Worm (Caenorhabditis elegans) whole organism, L4 larva: ENCODE measurements around the gene col-43.

Experiments
- F26F4.8 ChIP-seq: fragments of 200-800 bp; sonication (Bioruptor generic); conservative IDR thresholded peaks from 2 replicates; pipeline ENCODE4 v1.3.6; 2022; ENCODE audit warnings: missing genetic modification characterization, missing compliant biosample characterization
- F49E8.2 ChIP-seq: sonication (generic microtip); optimal IDR thresholded peaks from 2 replicates; lab custom pipeline; 2016; ENCODE audit warnings: missing compliant biosample characterization, mild to moderate bottlenecking, missing genetic modification characterization, borderline replicate concordance
- ZK546.5 ChIP-seq, 2 experiments: sonication (generic microtip); optimal IDR thresholded peaks; 2 replicates each; lab custom pipeline; 2017; ENCODE audit warnings: missing biosample characterization in 2 of 2, missing genetic modification characterization in 2 of 2
- attf-4 ChIP-seq: sonication (generic microtip); optimal IDR thresholded peaks from 3 replicates; lab custom pipeline; 2017; ENCODE audit warnings: missing biosample characterization, missing genetic modification characterization
- ceh-20 ChIP-seq: fragments of 200-800 bp; sonication (Bioruptor generic); IDR thresholded peaks from 2 replicates; pipeline ENCODE4 v1.3.6; 2022; ENCODE audit warnings: missing genetic modification reagents, missing genetic modification characterization, missing compliant biosample characterization
- ceh-32 ChIP-seq: sonication (generic microtip); optimal IDR thresholded peaks from 2 replicates; lab custom pipeline; 2016; ENCODE audit warnings: mild to moderate bottlenecking, missing genetic modification characterization, missing compliant biosample characterization; ENCODE audit not compliant: poor library complexity
- daf-16 ChIP-seq, 3 experiments: sonication (generic microtip); optimal IDR thresholded peaks; 2 replicates each; lab custom pipeline; 2016 to 2017; ENCODE audit warnings: missing genetic modification characterization in 3 of 3, missing genetic modification reagents in 3 of 3, mild to moderate bottlenecking in 2 of 3, missing compliant biosample characterization in 2 of 3, missing biosample characterization in 1 of 3, moderate library complexity in 1 of 3
- daf-19 ChIP-seq: fragments of 200-800 bp; sonication (Bioruptor generic); conservative IDR thresholded peaks from 2 replicates; pipeline ENCODE4 v1.3.6; 2022; ENCODE audit warnings: missing genetic modification characterization, missing compliant biosample characterization
- dmd-6 ChIP-seq: fragments of 200-800 bp; sonication (Bioruptor generic); IDR thresholded peaks from 2 replicates; pipeline ENCODE4 v1.3.6; 2022; ENCODE audit warnings: missing genetic modification reagents, missing genetic modification characterization, missing compliant biosample characterization
- dmd-9 ChIP-seq: fragments of 200-800 bp; sonication (Bioruptor generic); IDR thresholded peaks from 2 replicates; pipeline ENCODE4 v1.3.6; 2022; ENCODE audit warnings: missing genetic modification reagents, missing genetic modification characterization, missing compliant biosample characterization
- dve-1 ChIP-seq: sonication (generic microtip); optimal IDR thresholded peaks from 2 replicates; lab custom pipeline; 2017; ENCODE audit warnings: antibody characterized with exemption, mild to moderate bottlenecking, missing genetic modification characterization, missing compliant biosample characterization; ENCODE audit not compliant: insufficient read depth
- egl-43 ChIP-seq: fragments of 200-800 bp; sonication (Bioruptor generic); IDR thresholded peaks from 2 replicates; pipeline ENCODE4 v1.3.6; 2022; ENCODE audit warnings: missing genetic modification reagents, missing genetic modification characterization, missing compliant biosample characterization
- fkh-10 ChIP-seq: fragments of 150-350 bp; optimal IDR thresholded peaks from 2 replicates; lab custom pipeline; 2014; ENCODE audit warnings: missing biosample characterization, missing genetic modification reagents, missing genetic modification characterization
- hlh-11 ChIP-seq: fragments of 200-800 bp; sonication (Bioruptor generic); optimal IDR thresholded peaks from 2 replicates; lab custom pipeline; 2018; ENCODE audit warnings: mild to moderate bottlenecking, missing genetic modification characterization, missing compliant biosample characterization
- lim-7 ChIP-seq: fragments of 200-800 bp; sonication (Bioruptor generic); IDR thresholded peaks from 2 replicates; pipeline ENCODE4 v1.3.6; 2022; ENCODE audit warnings: missing genetic modification characterization, missing compliant biosample characterization
- lin-1 ChIP-seq: fragments of 200-800 bp; sonication (Bioruptor generic); IDR thresholded peaks from 2 replicates; pipeline ENCODE4 v1.3.6; 2022; ENCODE audit warnings: missing genetic modification reagents, missing genetic modification characterization, missing compliant biosample characterization
- lin-13 ChIP-seq: fragments of 150-350 bp; optimal IDR thresholded peaks from 2 replicates; lab custom pipeline; 2014; ENCODE audit warnings: missing biosample characterization, missing genetic modification reagents, missing genetic modification characterization
- lin-15B ChIP-seq: fragments of 150-350 bp; sonication (generic microtip); optimal IDR thresholded peaks from 3 replicates; lab custom pipeline; 2014; ENCODE audit warnings: missing biosample characterization, missing genetic modification characterization
- lin-38 ChIP-seq: fragments of 200-800 bp; sonication (Bioruptor generic); IDR thresholded peaks from 2 replicates; pipeline ENCODE4 v1.3.6; 2022; ENCODE audit warnings: missing genetic modification reagents, missing genetic modification characterization, missing compliant biosample characterization
- lir-3 ChIP-seq: sonication (generic microtip); optimal IDR thresholded peaks from 2 replicates; lab custom pipeline; 2016; ENCODE audit warnings: mild to moderate bottlenecking, missing genetic modification characterization, missing compliant biosample characterization
- madf-5 ChIP-seq, 2 experiments: fragments of 200-800 bp; sonication (Bioruptor generic); IDR thresholded peaks; 2 replicates each; pipeline ENCODE4 v1.3.6; 2022; ENCODE audit warnings: missing compliant biosample characterization in 2 of 2, missing genetic modification characterization in 2 of 2
- madf-9 ChIP-seq: fragments of 200-800 bp; sonication (Bioruptor generic); conservative IDR thresholded peaks from 2 replicates; pipeline ENCODE4 v1.3.6; 2022; ENCODE audit warnings: missing genetic modification reagents, missing genetic modification characterization, missing compliant biosample characterization
- mdt-29 ChIP-seq: fragments of 200-800 bp; sonication (Bioruptor generic); IDR thresholded peaks from 2 replicates; pipeline ENCODE4 v1.3.6; 2022; ENCODE audit warnings: missing genetic modification reagents, missing genetic modification characterization, missing compliant biosample characterization
- mep-1 ChIP-seq: fragments of 150-350 bp; sonication (generic microtip); optimal IDR thresholded peaks from 3 replicates; lab custom pipeline; 2014; ENCODE audit warnings: missing biosample characterization, missing genetic modification characterization
- mes-2 ChIP-seq: sonication (generic microtip); optimal IDR thresholded peaks from 2 replicates; lab custom pipeline; 2016; ENCODE audit warnings: missing genotype, mild to moderate bottlenecking, missing genetic modification characterization, missing compliant biosample characterization; ENCODE audit not compliant: poor library complexity, severe bottlenecking
- mxl-2 ChIP-seq: fragments of 200-800 bp; sonication (Bioruptor generic); conservative IDR thresholded peaks from 2 replicates; pipeline ENCODE4 v1.3.6; 2022; ENCODE audit warnings: missing genetic modification reagents, missing genetic modification characterization, missing compliant biosample characterization
- nhr-11 ChIP-seq: fragments of 150-350 bp; optimal IDR thresholded peaks from 2 replicates; lab custom pipeline; 2014; ENCODE audit warnings: missing biosample characterization, missing genetic modification characterization
- nhr-237 ChIP-seq: sonication (generic microtip); optimal IDR thresholded peaks from 2 replicates; lab custom pipeline; 2017; ENCODE audit warnings: missing biosample characterization, missing genetic modification characterization
- nhr-28 ChIP-seq: fragments of 150-350 bp; optimal IDR thresholded peaks from 2 replicates; lab custom pipeline; 2014; ENCODE audit warnings: missing biosample characterization, missing genetic modification characterization
- nhr-41 ChIP-seq: fragments of 200-800 bp; sonication (Bioruptor generic); IDR thresholded peaks from 2 replicates; pipeline ENCODE4 v1.3.6; 2022; ENCODE audit warnings: missing genetic modification reagents, missing genetic modification characterization, missing compliant biosample characterization
- nhr-6 ChIP-seq: fragments of 150-350 bp; optimal IDR thresholded peaks from 2 replicates; lab custom pipeline; 2014; ENCODE audit warnings: missing biosample characterization, missing genetic modification characterization
- php-3 ChIP-seq: fragments of 200-800 bp; sonication (Bioruptor generic); IDR thresholded peaks from 2 replicates; pipeline ENCODE4 v1.3.6; 2022; ENCODE audit warnings: missing genetic modification reagents, missing genetic modification characterization, missing compliant biosample characterization
- pqm-1 ChIP-seq: sonication (generic microtip); optimal IDR thresholded peaks from 2 replicates; lab custom pipeline; 2017; ENCODE audit warnings: missing biosample characterization, missing genetic modification characterization
- rbr-2 ChIP-seq: sonication (generic microtip); optimal IDR thresholded peaks from 2 replicates; lab custom pipeline; 2016; ENCODE audit warnings: missing genotype, missing genetic modification characterization, missing compliant biosample characterization
- saeg-2 ChIP-seq: fragments of 200-800 bp; sonication (Bioruptor generic); IDR thresholded peaks from 2 replicates; pipeline ENCODE4 v1.3.6; 2022; ENCODE audit warnings: missing genetic modification reagents, missing genetic modification characterization, missing compliant biosample characterization
- set-16 ChIP-seq: fragments of 200-800 bp; sonication (Bioruptor generic); IDR thresholded peaks from 2 replicates; pipeline ENCODE4 v1.3.6; 2022; ENCODE audit warnings: missing genetic modification reagents, missing genetic modification characterization, missing compliant biosample characterization
- spr-1 ChIP-seq: sonication (generic microtip); optimal IDR thresholded peaks from 2 replicates; lab custom pipeline; 2016; ENCODE audit warnings: mild to moderate bottlenecking, missing genetic modification characterization, missing compliant biosample characterization
- unc-130 ChIP-seq: sonication (generic microtip); optimal IDR thresholded peaks from 2 replicates; lab custom pipeline; 2016; ENCODE audit warnings: missing genetic modification reagents, missing genetic modification characterization, missing compliant biosample characterization
- unc-39 ChIP-seq: sonication (generic microtip); optimal IDR thresholded peaks from 2 replicates; lab custom pipeline; 2017; ENCODE audit warnings: missing biosample characterization, missing genetic modification characterization
- unc-62 ChIP-seq, 3 experiments: fragments of 150-350 bp in 1 of 3; sonication (generic microtip); optimal IDR thresholded peaks in 2 of 3; peaks in 1 of 3; 1 replicate in 1 of 3; 2 replicates in 2 of 3; lab custom pipeline; 2014 to 2017; ENCODE audit warnings: missing biosample characterization in 3 of 3, missing genetic modification characterization in 3 of 3, missing genetic modification reagents in 3 of 3, missing genotype in 1 of 3
- zip-11 ChIP-seq: fragments of 200-800 bp; sonication (Bioruptor generic); IDR thresholded peaks from 2 replicates; pipeline ENCODE4 v1.3.6; 2022; ENCODE audit warnings: missing genetic modification characterization, missing compliant biosample characterization
- ztf-7 ChIP-seq: fragments of 150-350 bp; optimal IDR thresholded peaks from 2 replicates; lab custom pipeline; 2014; ENCODE audit warnings: missing biosample characterization, missing genetic modification characterization

col-43 gene

DNA sequence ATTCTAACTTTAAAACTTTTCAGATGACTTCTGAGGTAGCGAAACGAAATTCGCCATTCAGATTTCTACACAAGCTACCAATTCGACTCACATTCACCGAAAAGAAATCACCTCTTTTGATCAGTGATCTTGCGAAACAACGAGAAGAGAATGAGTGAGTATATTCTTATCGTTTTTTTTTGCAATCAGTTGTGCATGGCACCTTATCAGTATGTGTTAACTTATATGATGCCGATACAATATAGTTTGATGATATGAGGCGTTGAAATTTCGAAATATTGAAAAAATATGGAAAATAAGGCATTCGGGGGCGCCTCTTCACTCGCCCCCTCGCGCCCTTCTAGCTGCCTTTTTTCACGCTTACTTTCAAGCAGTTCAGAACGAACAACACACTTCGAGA lies 32.8 kb downstream of the col-43 start:
- TF ChIP-seq daf-16 (GFP tag; optimal IDR thresholded peaks at IDR 0.05; lab: Kevin White, UChicago) (no peak), daf-16 (tag; optimal IDR thresholded peaks at IDR 0.05; lab: Kevin White, UChicago) (peak; percentile 39), mep-1 (tag; lab: Kevin White, UChicago) (peak; percentile 1), nhr-237 (no peak), nhr-6 (peak; percentile 12), nhr-28 (tag; lab: Kevin White, UChicago) (peak; percentile 81), pqm-1 (tag; lab: Kevin White, UChicago) (peak; percentile 87), ztf-7 (no peak), lin-1 (GFP tag; lab: Robert Waterston, UW) (0 out of 2 replicates have a peak, but pooled peaks have one; percentile 17), dmd-6 (GFP tag; lab: Robert Waterston, UW) (peak; percentile 75), php-3 (peak; percentile 61), dve-1 (peak; percentile 28), mdt-29 (GFP tag; lab: Robert Waterston, UW) (no peak), hlh-11 (tag; lab: Kevin White, UChicago) (peak; percentile 65), saeg-2 (GFP tag; lab: Robert Waterston, UW) (no peak), ceh-20 (GFP tag; lab: Robert Waterston, UW) (no peak)

DNA sequence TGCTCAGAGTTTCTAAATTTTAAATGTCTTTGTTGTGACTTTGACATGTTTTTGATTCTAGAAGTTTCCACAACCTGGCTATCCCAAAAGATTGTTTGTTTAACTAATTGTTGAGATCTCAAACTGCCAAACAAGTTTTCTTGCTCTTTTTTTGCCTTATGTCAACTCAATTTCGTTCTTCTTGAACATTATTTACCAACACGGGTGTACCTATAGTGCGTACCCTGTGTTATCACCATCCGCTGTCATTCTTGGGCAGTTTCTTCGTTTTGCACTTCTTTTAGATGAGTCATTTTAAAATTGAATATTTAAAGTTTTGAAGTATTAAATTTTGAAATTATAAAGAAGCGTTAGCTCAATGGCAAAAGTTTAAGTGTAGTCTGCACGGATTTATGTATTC lies 33.8 kb downstream of the col-43 start, which contains the start of gene sptl-2:
TSS of gene sptl-2 (plus strand) at position 280 of the 400 bp plus-strand sequence.
- TF ChIP-seq dmd-6 (GFP tag; lab: Robert Waterston, UW) (peak; percentile 23), unc-39 (tag; lab: Kevin White, UChicago) (no peak), pqm-1 (tag; lab: Kevin White, UChicago) (peak; percentile 84), dve-1 (peak; percentile 15), mep-1 (tag; lab: Kevin White, UChicago) (peak; percentile 4), daf-16 (GFP tag; optimal IDR thresholded peaks at IDR 0.05; lab: Kevin White, UChicago) (no peak), daf-16 (tag; optimal IDR thresholded peaks at IDR 0.05; lab: Kevin White, UChicago) (peak; percentile 40), mes-2 (peak; percentile 8), attf-4 (tag; lab: Kevin White, UChicago) (no peak), lir-3 (tag; lab: Kevin White, UChicago) (no peak), zip-11 (GFP tag; lab: Robert Waterston, UW) (no peak), nhr-28 (tag; lab: Kevin White, UChicago) (peak; percentile 59), nhr-237 (no peak)

DNA sequence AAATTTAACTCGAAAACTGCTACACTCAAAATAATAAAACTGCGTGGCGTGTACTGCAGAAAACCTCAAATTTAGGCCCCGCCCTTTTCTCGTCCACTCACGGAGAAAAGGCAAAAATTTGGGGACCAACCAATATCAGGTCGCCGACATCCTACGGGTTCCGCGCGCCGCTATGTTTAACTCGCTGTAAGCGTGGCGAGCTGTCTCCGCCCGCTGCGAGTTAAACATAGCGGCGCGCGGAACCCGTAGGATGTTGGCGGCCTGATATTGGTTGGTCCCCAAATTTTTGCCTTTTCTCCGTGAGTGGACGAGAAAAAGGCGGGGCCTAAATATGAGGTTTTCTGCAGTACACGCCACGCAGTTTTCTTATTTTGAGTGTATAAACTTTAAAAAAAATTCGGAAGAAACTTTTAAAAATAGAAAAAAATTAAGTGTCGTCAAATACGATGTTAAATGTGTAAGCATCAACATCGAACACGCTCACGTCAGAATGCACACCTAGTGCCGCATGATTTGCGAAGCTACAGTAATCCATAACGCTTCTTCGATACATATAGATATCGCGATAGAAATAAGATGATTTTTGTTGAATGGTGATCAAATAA lies 35.9 kb downstream of the col-43 start:
- TF ChIP-seq F49E8.2 (peak; percentile 40), lim-7 (GFP tag; lab: Robert Waterston, UW) (0 out of 2 replicates have a peak, but pooled peaks have one; percentile 6), lin-38 (GFP tag; lab: Robert Waterston, UW) (0 out of 2 replicates have a peak, but pooled peaks have one; percentile 21)

DNA sequence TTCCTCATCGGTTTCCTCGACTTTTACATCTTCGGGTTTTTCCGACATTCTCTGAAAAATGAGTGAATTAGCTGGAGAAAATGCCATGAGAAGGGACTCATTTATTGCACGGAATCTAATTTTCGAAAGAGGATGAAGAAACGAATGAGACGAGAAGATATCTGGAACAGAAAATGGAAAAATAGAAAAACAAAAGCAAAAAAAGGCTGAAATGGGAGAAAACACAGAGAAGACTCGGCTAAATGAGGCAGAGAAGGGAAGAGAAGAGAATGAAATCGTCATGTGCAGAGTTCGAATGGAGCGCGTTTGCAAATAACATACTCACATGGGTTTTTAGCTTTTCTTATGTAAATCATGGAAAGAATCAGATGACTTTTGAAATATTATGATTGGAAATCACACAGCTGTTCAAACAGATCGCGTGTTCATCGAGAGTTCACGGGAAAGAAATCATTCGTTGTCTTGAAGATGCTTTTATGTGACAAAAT lies 36.8 kb downstream of the col-43 start, which contains the start of gene Y97E10AR.6:
TSS of gene Y97E10AR.6 (minus strand) at position 51 of the 488 bp plus-strand sequence.
- TF ChIP-seq daf-19 (GFP tag; lab: Robert Waterston, UW) = no peak
- TF ChIP-seq madf-5 (GFP tag; IDR thresholded peaks at IDR 0.05; lab: Robert Waterston, UW) = no peak
- no peak for TF ChIP-seq egl-43 (GFP tag; lab: Robert Waterston, UW)
- no peak for TF ChIP-seq nhr-11 (tag; lab: Kevin White, UChicago)
- TF ChIP-seq mxl-2 (GFP tag; lab: Robert Waterston, UW) = no peak
- TF ChIP-seq lin-13 (GFP tag; lab: Kevin White, UChicago) = no peak
- TF ChIP-seq attf-4 (tag; lab: Kevin White, UChicago) = no peak
- no peak for TF ChIP-seq fkh-10 (GFP tag; lab: Kevin White, UChicago)
- no peak for TF ChIP-seq madf-9 (GFP tag; lab: Robert Waterston, UW)
- no peak for TF ChIP-seq lim-7 (GFP tag; lab: Robert Waterston, UW)
- TF ChIP-seq ztf-7 = peak; percentile 23
- peak; percentile 47 for TF ChIP-seq mes-2
- TF ChIP-seq set-16 = no peak
- no peak for TF ChIP-seq spr-1 (tag; lab: Kevin White, UChicago)
- peak; percentile 26 for TF ChIP-seq rbr-2 (tag; lab: Kevin White, UChicago)
- TF ChIP-seq lin-15B (tag; lab: Kevin White, UChicago) = no peak
- TF ChIP-seq nhr-41 (GFP tag; lab: Robert Waterston, UW) = no peak
- TF ChIP-seq ceh-32 = no peak
- TF ChIP-seq nhr-237 = no peak
- no peak for TF ChIP-seq unc-62 (GFP tag; optimal IDR thresholded peaks at IDR 0.05 in 1 of 2; lab: Kevin White, UChicago)
- no peak for TF ChIP-seq unc-62 (tag; optimal IDR thresholded peaks at IDR 0.05; lab: Kevin White, UChicago)
- no peak for TF ChIP-seq ZK546.5 (tag; optimal IDR thresholded peaks at IDR 0.05; lab: Kevin White, UChicago)
- no peak for TF ChIP-seq dmd-9 (GFP tag; lab: Robert Waterston, UW)
- no peak for TF ChIP-seq F26F4.8 (GFP tag; lab: Robert Waterston, UW)
- TF ChIP-seq unc-130 = no peak
